Fruit fly (Drosophila melanogaster) whole organism, pupa: ENCODE data around the gene CG3529.

Experiments used
- CG10348 ChIP-seq: fragments of 200-800 bp; sonication (Bioruptor generic); IDR thresholded peaks from 2 replicates; pipeline ENCODE4 v1.3.6; 2022; ENCODE audit warnings: missing biosample characterization, missing genetic modification characterization
- CG12605 ChIP-seq: fragments of 200-800 bp; sonication (Bioruptor generic); IDR thresholded peaks from 2 replicates; pipeline ENCODE4 v1.3.6; 2022; ENCODE audit warnings: missing biosample characterization, missing genetic modification characterization
- CG13204 ChIP-seq: fragments of 200-800 bp; sonication (Bioruptor generic); optimal IDR thresholded peaks from 2 replicates; lab custom pipeline; 2018; ENCODE audit warnings: missing biosample characterization, mild to moderate bottlenecking, missing genetic modification characterization, moderate library complexity
- CG14655 ChIP-seq: fragments of 200-800 bp; sonication (Bioruptor generic); optimal IDR thresholded peaks from 3 replicates; lab custom pipeline; 2017; ENCODE audit warnings: mild to moderate bottlenecking, missing biosample characterization, missing genetic modification reagents, missing genetic modification characterization
- CG15710 ChIP-seq: fragments of 200-800 bp; sonication (Bioruptor generic); optimal IDR thresholded peaks from 2 replicates; lab custom pipeline; 2018; ENCODE audit warnings: missing biosample characterization, mild to moderate bottlenecking, missing genetic modification characterization, moderate library complexity
- CG17806 ChIP-seq: fragments of 200-800 bp; sonication (Bioruptor generic); optimal IDR thresholded peaks from 2 replicates; lab custom pipeline; 2018; ENCODE audit warnings: missing biosample characterization, mild to moderate bottlenecking, missing genetic modification characterization, moderate library complexity
- CG32121 ChIP-seq: fragments of 200-800 bp; sonication (Bioruptor generic); IDR thresholded peaks from 2 replicates; pipeline ENCODE4 v1.3.6; 2022; ENCODE audit warnings: missing biosample characterization, missing genetic modification characterization
- CG34367 ChIP-seq: fragments of 200-800 bp; sonication (Bioruptor generic); optimal IDR thresholded peaks from 2 replicates; lab custom pipeline; 2018; ENCODE audit warnings: missing biosample characterization, mild to moderate bottlenecking, missing genetic modification characterization
- CG4496 ChIP-seq: fragments of 200-800 bp; sonication (Bioruptor generic); IDR thresholded peaks from 3 replicates; pipeline ENCODE4 v1.3.6; 2022; ENCODE audit warnings: missing biosample characterization, missing genetic modification characterization
- CG8159 ChIP-seq: fragments of 200-800 bp; sonication (Bioruptor generic); optimal IDR thresholded peaks from 3 replicates; lab custom pipeline; 2018; ENCODE audit warnings: missing biosample characterization, mild to moderate bottlenecking, missing genetic modification characterization, moderate library complexity
- CG8301 ChIP-seq: fragments of 200-800 bp; sonication (Bioruptor generic); optimal IDR thresholded peaks from 2 replicates; lab custom pipeline; 2018; ENCODE audit warnings: missing biosample characterization, mild to moderate bottlenecking, missing genetic modification characterization
- CG9948 ChIP-seq: fragments of 200-800 bp; sonication (Bioruptor generic); optimal IDR thresholded peaks from 2 replicates; lab custom pipeline; 2018; ENCODE audit warnings: missing biosample characterization, mild to moderate bottlenecking, missing genetic modification characterization, moderate library complexity
- D1 ChIP-seq: fragments of 200-800 bp; sonication (Bioruptor generic); optimal IDR thresholded peaks from 2 replicates; lab custom pipeline; 2018; ENCODE audit warnings: missing biosample characterization, mild to moderate bottlenecking, missing genetic modification characterization, moderate library complexity
- EcR ChIP-seq: fragments of 200-800 bp; sonication (Bioruptor generic); optimal IDR thresholded peaks from 3 replicates; lab custom pipeline; 2019; ENCODE audit warnings: missing biosample characterization, missing genetic modification characterization, mild to moderate bottlenecking, moderate library complexity, missing genetic modification reagents
- Ets98B ChIP-seq: fragments of 200-800 bp; sonication (Bioruptor generic); IDR thresholded peaks from 2 replicates; pipeline ENCODE4 v1.3.6; 2022; ENCODE audit warnings: missing biosample characterization, missing genetic modification characterization
- Pif1A ChIP-seq: fragments of 200-800 bp; sonication (Bioruptor generic); optimal IDR thresholded peaks from 3 replicates; lab custom pipeline; 2016; ENCODE audit warnings: missing biosample characterization, missing genetic modification characterization
- Pif1B ChIP-seq: fragments of 200-800 bp; sonication (Bioruptor generic); optimal IDR thresholded peaks from 3 replicates; lab custom pipeline; 2016; ENCODE audit warnings: missing biosample characterization, missing genetic modification characterization
- Snoo ChIP-seq: fragments of 200-800 bp; sonication (Bioruptor generic); optimal IDR thresholded peaks from 3 replicates; lab custom pipeline; 2017; ENCODE audit warnings: missing biosample characterization, mild to moderate bottlenecking, missing genetic modification characterization, inconsistent platforms
- fd96Ca ChIP-seq: fragments of 200-800 bp; sonication (Bioruptor generic); IDR thresholded peaks from 3 replicates; pipeline ENCODE4 v1.3.6; 2022; ENCODE audit warnings: missing biosample characterization, missing genetic modification characterization
- gl ChIP-seq: fragments of 200-800 bp; sonication (Bioruptor generic); optimal IDR thresholded peaks from 2 replicates; lab custom pipeline; 2018; ENCODE audit warnings: missing biosample characterization, mild to moderate bottlenecking, missing genetic modification characterization
- rn ChIP-seq: fragments of 200-800 bp; sonication (Bioruptor generic); IDR thresholded peaks from 2 replicates; pipeline ENCODE4 v1.3.6; 2022; ENCODE audit warnings: missing biosample characterization, missing genetic modification characterization

Gene CG3529

DNA sequence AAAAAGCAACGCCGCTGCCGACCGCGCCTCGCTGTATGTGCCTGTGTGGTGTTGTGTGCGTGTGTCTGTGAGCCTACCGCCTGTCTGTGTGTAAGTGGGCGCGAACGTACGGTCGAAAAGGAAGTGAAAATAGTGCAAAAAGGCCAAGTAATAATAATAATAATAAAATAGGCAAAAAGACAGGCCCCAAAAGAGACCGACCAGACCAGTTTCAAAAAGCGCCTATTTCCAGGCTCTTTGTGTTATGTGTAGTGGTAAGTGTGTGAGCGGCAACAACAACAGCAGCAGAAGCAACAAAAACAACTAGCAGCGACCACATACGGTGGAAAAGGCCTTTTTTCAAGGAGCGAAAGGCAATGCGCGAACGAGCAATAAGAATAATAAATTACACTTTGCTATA lies 16.1 kb downstream of the CG3529 start:
- no peak for TF ChIP-seq D1
- TF ChIP-seq CG13204 (GFP tag; lab: Kevin White, UChicago), result peak; percentile 91
- peak; percentile 82 for TF ChIP-seq gl
- TF ChIP-seq CG10348 (GFP tag; lab: Robert Waterston, UW), result no peak
- 0 out of 3 replicates have a peak, but pooled peaks have one; percentile 10 for TF ChIP-seq CG4496 (GFP tag; lab: Robert Waterston, UW)
- peak; percentile 46 for TF ChIP-seq CG17806
- no peak for TF ChIP-seq Ets98B (GFP tag; lab: Robert Waterston, UW)
- peak; percentile 41 for TF ChIP-seq CG8159
- peak; percentile 21 for TF ChIP-seq EcR (GFP tag; lab: Kevin White, UChicago)
- peak; percentile 6 for TF ChIP-seq CG9948
- peak; percentile 42 for TF ChIP-seq CG15710 (tag; lab: Kevin White, UChicago)
- TF ChIP-seq CG12605 (GFP tag; lab: Robert Waterston, UW), result peak; percentile 58; the same call in 1 of the 2 replicates
- TF ChIP-seq CG32121, result no peak
- TF ChIP-seq Snoo (tag; lab: Kevin White, UChicago), result no peak
- peak; percentile 17 for TF ChIP-seq Pif1A
- no peak for TF ChIP-seq CG8301 (tag; lab: Kevin White, UChicago)
- TF ChIP-seq CG14655 (GFP tag; lab: Kevin White, UChicago), result no peak
- 0 out of 3 replicates have a peak, but pooled peaks have one; percentile 13 for TF ChIP-seq fd96Ca
- TF ChIP-seq CG34367 (tag; lab: Kevin White, UChicago), result peak; percentile 54
- no peak for TF ChIP-seq rn (GFP tag; lab: Robert Waterston, UW)
- TF ChIP-seq Pif1B (GFP tag; lab: Kevin White, UChicago), result no peak

- no peak for TF ChIP-seq CG12605 (GFP tag; lab: Robert Waterston, UW)
- TF ChIP-seq CG8159, result no peak
- TF ChIP-seq CG13204 (GFP tag; lab: Kevin White, UChicago), result no peak
- TF ChIP-seq gl, result no peak
- no peak for TF ChIP-seq Snoo (tag; lab: Kevin White, UChicago)
- no peak for TF ChIP-seq Pif1A
- no peak for TF ChIP-seq CG15710 (tag; lab: Kevin White, UChicago)
- no peak for TF ChIP-seq CG14655 (GFP tag; lab: Kevin White, UChicago)
- no peak for TF ChIP-seq Pif1B (GFP tag; lab: Kevin White, UChicago)
- TF ChIP-seq D1, result no peak
- TF ChIP-seq Ets98B (GFP tag; lab: Robert Waterston, UW), result no peak
- no peak for TF ChIP-seq CG9948
- no peak for TF ChIP-seq CG10348 (GFP tag; lab: Robert Waterston, UW)
- TF ChIP-seq CG17806, result no peak
- TF ChIP-seq CG4496 (GFP tag; lab: Robert Waterston, UW), result no peak
- TF ChIP-seq rn (GFP tag; lab: Robert Waterston, UW), result no peak
Observed at dm6 chr3L:9465652-9466244, 19.1 kb downstream of the CG3529 start.

dm6 chr3L:9466595-9466994 lies 19.9 kb downstream of the CG3529 start:
- TF ChIP-seq CG15710 (tag; lab: Kevin White, UChicago) (peak; percentile 7), CG8301 (tag; lab: Kevin White, UChicago) (peak; percentile 1), CG9948 (peak; percentile 34), CG8159 (peak; percentile 50), CG17806 (peak; percentile 26), fd96Ca (no peak), CG12605 (GFP tag; lab: Robert Waterston, UW) (no peak), CG32121 (no peak), CG14655 (GFP tag; lab: Kevin White, UChicago) (peak; percentile 41)

DNA sequence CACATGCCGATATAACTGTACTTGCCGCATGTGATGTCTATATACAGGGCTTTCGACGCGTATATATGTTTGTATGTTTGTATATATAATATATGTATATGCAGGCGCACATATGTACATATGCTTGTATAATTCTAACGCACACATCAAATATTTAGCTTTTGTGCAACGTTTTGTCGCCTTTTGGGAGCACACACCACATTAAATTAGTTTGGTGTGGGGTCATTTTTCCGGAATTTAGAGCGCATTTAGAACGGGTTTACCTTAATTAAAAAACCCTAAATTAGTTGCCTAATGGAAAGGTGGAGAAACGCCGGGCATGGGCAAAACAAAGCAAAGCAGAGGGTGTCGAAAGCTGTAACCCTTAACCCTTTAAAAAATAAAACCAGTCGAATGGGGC lies 20.6 kb downstream of the CG3529 start:
- TF ChIP-seq CG32121 (no peak), Pif1A (no peak), CG13204 (GFP tag; lab: Kevin White, UChicago) (no peak), CG4496 (GFP tag; lab: Robert Waterston, UW) (no peak), CG17806 (no peak), D1 (no peak), CG8301 (tag; lab: Kevin White, UChicago) (no peak), EcR (GFP tag; lab: Kevin White, UChicago) (no peak), gl (no peak), Snoo (tag; lab: Kevin White, UChicago) (no peak), CG8159 (no peak), CG10348 (GFP tag; lab: Robert Waterston, UW) (no peak), rn (GFP tag; lab: Robert Waterston, UW) (no peak), Pif1B (GFP tag; lab: Kevin White, UChicago) (no peak), Ets98B (GFP tag; lab: Robert Waterston, UW) (no peak), CG14655 (GFP tag; lab: Kevin White, UChicago) (no peak), CG34367 (tag; lab: Kevin White, UChicago) (no peak), CG9948 (no peak), fd96Ca (no peak), CG12605 (GFP tag; lab: Robert Waterston, UW) (no peak)

dm6 chr3L:9467763-9468206 lies 21.1 kb downstream of the CG3529 start:
- TF ChIP-seq Pif1A (peak; percentile 59), CG13204 (GFP tag; lab: Kevin White, UChicago) (peak; percentile 57), Ets98B (GFP tag; lab: Robert Waterston, UW) (peak; percentile 80), CG17806 (no peak), CG8301 (tag; lab: Kevin White, UChicago) (no peak), CG9948 (no peak), CG8159 (no peak), fd96Ca (peak; percentile 69), Pif1B (GFP tag; lab: Kevin White, UChicago) (no peak), CG32121 (peak; percentile 43; the same call in 1 of the 2 replicates), gl (peak; percentile 64), CG4496 (GFP tag; lab: Robert Waterston, UW) (peak; percentile 75), CG34367 (tag; lab: Kevin White, UChicago) (peak; percentile 26), Snoo (tag; lab: Kevin White, UChicago) (peak; percentile 12), CG12605 (GFP tag; lab: Robert Waterston, UW) (peak; percentile 72; the same call in 1 of the 2 replicates), CG15710 (tag; lab: Kevin White, UChicago) (peak; percentile 35)
- TF ChIP-seq, all 21 proteins: peak for 11
